1 fruit fly cellular context compared by ENCODE assay signal in genomic region chr3R:18018828-18019461, dm6.
TF ChIP-seq lines count a peak whose summit lies in the region.

TSS of gene DNaseII (plus strand) at chr3R:18019375.

TF ChIP-seq in whole organism, embryonic, 481 proteins besides CTCF, POLR2A, EP300 and RAD21 (continued from another document and continues in another):
- TF ChIP-seq chn (GFP tag; optimal IDR thresholded peaks at IDR 0.05; lab: Kevin White, UChicago): no peak
- peak; percentile 12 for TF ChIP-seq CG1647 (GFP tag; optimal IDR thresholded peaks at IDR 0.05; lab: Kevin White, UChicago)
- TF ChIP-seq CG11723 (GFP tag; optimal IDR thresholded peaks at IDR 0.05; lab: Kevin White, UChicago): no peak
- TF ChIP-seq CG11696 (GFP tag; IDR thresholded peaks at IDR 0.05; lab: Robert Waterston, UW): no peak
- TF ChIP-seq CG6765 (GFP tag; optimal IDR thresholded peaks at IDR 0.05; lab: Kevin White, UChicago): peak; percentile 10
- TF ChIP-seq CG4404 (GFP tag; IDR thresholded peaks at IDR 0.05; lab: Robert Waterston, UW): no peak
- TF ChIP-seq inv (GFP tag; IDR thresholded peaks at IDR 0.05; lab: Robert Waterston, UW; ENCODE audit: partially characterized antibody): no peak
- no peak for TF ChIP-seq tx (GFP tag; optimal IDR thresholded peaks at IDR 0.05; lab: Kevin White, UChicago)
- peak; percentile 58 for TF ChIP-seq Hmr (GFP tag; optimal IDR thresholded peaks at IDR 0.05; lab: Kevin White, UChicago)
- TF ChIP-seq pita (GFP tag; optimal IDR thresholded peaks at IDR 0.05; lab: Kevin White, UChicago): no peak
- no peak for TF ChIP-seq bcd (GFP tag; optimal IDR thresholded peaks at IDR 0.05; lab: Kevin White, UChicago)
- TF ChIP-seq CG33213 (GFP tag; optimal IDR thresholded peaks at IDR 0.05; lab: Kevin White, UChicago): no peak
- no peak for TF ChIP-seq crol (GFP tag; IDR thresholded peaks at IDR 0.05; lab: Robert Waterston, UW)
- TF ChIP-seq z (GFP tag; IDR thresholded peaks at IDR 0.05; lab: Robert Waterston, UW): peak; percentile 24; the same call in 1 of the 3 replicates
- peak; percentile 38 for TF ChIP-seq ind (GFP tag; optimal IDR thresholded peaks at IDR 0.05; lab: Kevin White, UChicago)
- no peak for TF ChIP-seq Gug (GFP tag; IDR thresholded peaks at IDR 0.05; lab: Robert Waterston, UW)
- TF ChIP-seq wek (GFP tag; optimal IDR thresholded peaks at IDR 0.05; lab: Kevin White, UChicago): no peak
- no peak for TF ChIP-seq CG8359 (GFP tag; optimal IDR thresholded peaks at IDR 0.05; lab: Kevin White, UChicago; ENCODE audit: borderline replicate concordance)
- no peak for TF ChIP-seq Kr (GFP tag; optimal IDR thresholded peaks at IDR 0.05; lab: Kevin White, UChicago)
- no peak for TF ChIP-seq CG18619 (GFP tag; optimal IDR thresholded peaks at IDR 0.05; lab: Kevin White, UChicago)
- TF ChIP-seq CG1603 (tag; optimal IDR thresholded peaks at IDR 0.05; lab: Kevin White, UChicago): peak; percentile 44
- no peak for TF ChIP-seq CG11398 (GFP tag; optimal IDR thresholded peaks at IDR 0.05; lab: Kevin White, UChicago)
- 0 out of 2 replicates have a peak, but pooled peaks have one; percentile 11 for TF ChIP-seq esg (GFP tag; conservative IDR thresholded peaks at IDR 0.05; lab: Robert Waterston, UW)
- no peak for TF ChIP-seq stwl (tag; optimal IDR thresholded peaks at IDR 0.05; lab: Kevin White, UChicago)
- no peak for TF ChIP-seq CG13287 (GFP tag; IDR thresholded peaks at IDR 0.05; lab: Robert Waterston, UW; ENCODE audit: partially characterized antibody)
- TF ChIP-seq CG7556 (GFP tag; optimal IDR thresholded peaks at IDR 0.05; lab: Kevin White, UChicago): no peak
- TF ChIP-seq pros (GFP tag; optimal IDR thresholded peaks at IDR 0.05; lab: Kevin White, UChicago): peak; percentile 17
- no peak for TF ChIP-seq CG7271 (tag; optimal IDR thresholded peaks at IDR 0.05; lab: Kevin White, UChicago)
- no peak for TF ChIP-seq Sox100B (GFP tag; optimal IDR thresholded peaks at IDR 0.05; lab: Kevin White, UChicago)
- TF ChIP-seq CG5245 (GFP tag; optimal IDR thresholded peaks at IDR 0.05; lab: Kevin White, UChicago): peak; percentile 5
- TF ChIP-seq CG11695 (GFP tag; IDR thresholded peaks at IDR 0.05; lab: Robert Waterston, UW): peak; percentile 54; the same call in 1 of the 3 replicates
- no peak for TF ChIP-seq CG8089 (GFP tag; optimal IDR thresholded peaks at IDR 0.05; lab: Kevin White, UChicago)
- peak; percentile 44 for TF ChIP-seq CG2712 (tag; optimal IDR thresholded peaks at IDR 0.05; lab: Kevin White, UChicago)
- no peak for TF ChIP-seq ttk (GFP tag; IDR thresholded peaks at IDR 0.05; lab: Robert Waterston, UW)
- TF ChIP-seq fd64A (GFP tag; optimal IDR thresholded peaks at IDR 0.05; lab: Kevin White, UChicago): no peak
- no peak for TF ChIP-seq oc (tag; optimal IDR thresholded peaks at IDR 0.05; lab: Kevin White, UChicago)
- TF ChIP-seq sqz (GFP tag; optimal IDR thresholded peaks at IDR 0.05; lab: Kevin White, UChicago): peak; percentile 2
- no peak for TF ChIP-seq toy (GFP tag; IDR thresholded peaks at IDR 0.05; lab: Robert Waterston, UW)
- no peak for TF ChIP-seq D (optimal IDR thresholded peaks at IDR 0.05; lab: Kevin White, UChicago)
- no peak for TF ChIP-seq D (GFP tag; optimal IDR thresholded peaks at IDR 0.05; lab: Kevin White, UChicago)
- TF ChIP-seq CG15601 (tag; optimal IDR thresholded peaks at IDR 0.05; lab: Kevin White, UChicago): no peak
- peak; percentile 22 to 27 for TF ChIP-seq dpn (GFP tag; optimal IDR thresholded peaks at IDR 0.05; lab: Kevin White, UChicago)
- TF ChIP-seq CG13624 (GFP tag; optimal IDR thresholded peaks at IDR 0.05; lab: Kevin White, UChicago): peak; percentile 14
- TF ChIP-seq jigr1 (GFP tag; IDR thresholded peaks at IDR 0.05; lab: Robert Waterston, UW): no peak
- no peak for TF ChIP-seq CG9215 (GFP tag; IDR thresholded peaks at IDR 0.05; lab: Robert Waterston, UW)
- TF ChIP-seq stc (GFP tag; IDR thresholded peaks at IDR 0.05; lab: Robert Waterston, UW): peak; percentile 75
- TF ChIP-seq B-H2 (GFP tag; optimal IDR thresholded peaks at IDR 0.05; lab: Kevin White, UChicago): no peak
- no peak for TF ChIP-seq Scr (GFP tag; IDR thresholded peaks at IDR 0.05; lab: Robert Waterston, UW; ENCODE audit: partially characterized antibody)
- no peak for TF ChIP-seq ash1 (GFP tag; optimal IDR thresholded peaks at IDR 0.05; lab: Kevin White, UChicago)
- TF ChIP-seq hbn (GFP tag; IDR thresholded peaks at IDR 0.05; lab: Robert Waterston, UW; ENCODE audit: partially characterized antibody): no peak
- no peak for TF ChIP-seq CG13894 (tag; optimal IDR thresholded peaks at IDR 0.05; lab: Kevin White, UChicago)
- TF ChIP-seq ro (GFP tag; IDR thresholded peaks at IDR 0.05; lab: Robert Waterston, UW): no peak
- peak; percentile 51 for TF ChIP-seq gem (tag; optimal IDR thresholded peaks at IDR 0.05; lab: Kevin White, UChicago)
- TF ChIP-seq CG14441 (GFP tag; IDR thresholded peaks at IDR 0.05; lab: Robert Waterston, UW): 0 out of 2 replicates have a peak, but pooled peaks have one; percentile 68
- no peak for TF ChIP-seq CG1832 (GFP tag; optimal IDR thresholded peaks at IDR 0.05; lab: Kevin White, UChicago)
- no peak for TF ChIP-seq bbx (GFP tag; IDR thresholded peaks at IDR 0.05; lab: Robert Waterston, UW; ENCODE audit: partially characterized antibody)
- no peak for TF ChIP-seq grn (GFP tag; optimal IDR thresholded peaks at IDR 0.05; lab: Kevin White, UChicago)
- no peak for TF ChIP-seq Taf1 (GFP tag; IDR thresholded peaks at IDR 0.05; lab: Robert Waterston, UW)
- TF ChIP-seq Meics (GFP tag; optimal IDR thresholded peaks at IDR 0.05; lab: Kevin White, UChicago): peak; percentile 53
- TF ChIP-seq tup (GFP tag; optimal IDR thresholded peaks at IDR 0.05; lab: Kevin White, UChicago): no peak
- TF ChIP-seq Xrp1 (GFP tag; IDR thresholded peaks at IDR 0.05; lab: Robert Waterston, UW): peak; percentile 55; the same call in 1 of the 2 replicates
- TF ChIP-seq nau (GFP tag; optimal IDR thresholded peaks at IDR 0.05; lab: Kevin White, UChicago): no peak
- no peak for TF ChIP-seq fu2 (GFP tag; optimal IDR thresholded peaks at IDR 0.05; lab: Kevin White, UChicago)
- peak; percentile 74 for TF ChIP-seq lab (GFP tag; optimal IDR thresholded peaks at IDR 0.05; lab: Kevin White, UChicago)
- no peak for TF ChIP-seq zen2 (GFP tag; IDR thresholded peaks at IDR 0.05; lab: Robert Waterston, UW; ENCODE audit: partially characterized antibody)
- no peak for TF ChIP-seq CG10321 (GFP tag; IDR thresholded peaks at IDR 0.05; lab: Robert Waterston, UW)
- TF ChIP-seq sd (tag; optimal IDR thresholded peaks at IDR 0.05; lab: Kevin White, UChicago): no peak
- TF ChIP-seq pzg (GFP tag; optimal IDR thresholded peaks at IDR 0.05; lab: Kevin White, UChicago): no peak
- no peak for TF ChIP-seq bsh (GFP tag; optimal IDR thresholded peaks at IDR 0.05; lab: Kevin White, UChicago)
- TF ChIP-seq Oli (tag; optimal IDR thresholded peaks at IDR 0.05; lab: Kevin White, UChicago): peak; percentile 3
- TF ChIP-seq sc (optimal IDR thresholded peaks at IDR 0.05; lab: Kevin White, UChicago): no peak
- TF ChIP-seq sc (GFP tag; optimal IDR thresholded peaks at IDR 0.05; lab: Kevin White, UChicago): no peak
- TF ChIP-seq CG10267 (tag; optimal IDR thresholded peaks at IDR 0.05; lab: Kevin White, UChicago): peak; percentile 1
- peak; percentile 61 for TF ChIP-seq CG18599 (GFP tag; optimal IDR thresholded peaks at IDR 0.05; lab: Kevin White, UChicago)
- TF ChIP-seq bowl (GFP tag; IDR thresholded peaks at IDR 0.05; lab: Robert Waterston, UW): no peak; the same call in 1 of the 2 replicates
- TF ChIP-seq onecut (GFP tag; IDR thresholded peaks at IDR 0.05; lab: Robert Waterston, UW): peak; percentile 41; the same call in 1 of the 2 replicates
- peak; percentile 28 for TF ChIP-seq fd3F (GFP tag; optimal IDR thresholded peaks at IDR 0.05; lab: Kevin White, UChicago)
- TF ChIP-seq danr (GFP tag; IDR thresholded peaks at IDR 0.05; lab: Robert Waterston, UW): no peak
- peak; percentile 43 for TF ChIP-seq CG7839 (tag; optimal IDR thresholded peaks at IDR 0.05; lab: Kevin White, UChicago)
- peak; percentile 9 for TF ChIP-seq CHES-1-like (GFP tag; optimal IDR thresholded peaks at IDR 0.05; lab: Kevin White, UChicago)
- no peak; the same call in 1 of the 2 replicates for TF ChIP-seq Drgx (GFP tag; IDR thresholded peaks at IDR 0.05; lab: Robert Waterston, UW)
- TF ChIP-seq CG2875 (GFP tag; optimal IDR thresholded peaks at IDR 0.05; lab: Kevin White, UChicago): no peak
- peak; percentile 48 for TF ChIP-seq CG17359 (tag; optimal IDR thresholded peaks at IDR 0.05; lab: Kevin White, UChicago)
- TF ChIP-seq CG7372 (GFP tag; IDR thresholded peaks at IDR 0.05; lab: Robert Waterston, UW): no peak
- TF ChIP-seq CG15269 (tag; optimal IDR thresholded peaks at IDR 0.05; lab: Kevin White, UChicago): peak; percentile 58
- peak; percentile 76 for TF ChIP-seq CG10366 (GFP tag; IDR thresholded peaks at IDR 0.05; lab: Robert Waterston, UW)
- peak; percentile 42 for TF ChIP-seq tap (tag; optimal IDR thresholded peaks at IDR 0.05; lab: Kevin White, UChicago)
- no peak for TF ChIP-seq CG1602 (GFP tag; optimal IDR thresholded peaks at IDR 0.05; lab: Kevin White, UChicago)
- peak; percentile 48; the same call in 1 of the 2 replicates for TF ChIP-seq CG14014 (GFP tag; IDR thresholded peaks at IDR 0.05; lab: Robert Waterston, UW)
- peak; percentile 73 for TF ChIP-seq Atf6 (GFP tag; IDR thresholded peaks at IDR 0.05; lab: Robert Waterston, UW)
- TF ChIP-seq HLH3B (GFP tag; IDR thresholded peaks at IDR 0.05; lab: Robert Waterston, UW): no peak
- TF ChIP-seq Blimp-1 (GFP tag; optimal IDR thresholded peaks at IDR 0.05; lab: Kevin White, UChicago): no peak
- no peak for TF ChIP-seq Fer2 (tag; optimal IDR thresholded peaks at IDR 0.05; lab: Kevin White, UChicago)
- TF ChIP-seq Nf-YB (GFP tag; optimal IDR thresholded peaks at IDR 0.05; lab: Kevin White, UChicago): peak; percentile 20
- no peak for TF ChIP-seq Doc3 (GFP tag; IDR thresholded peaks at IDR 0.05; lab: Robert Waterston, UW; ENCODE audit: partially characterized antibody)
- TF ChIP-seq CG17568 (GFP tag; optimal IDR thresholded peaks at IDR 0.05; lab: Kevin White, UChicago): peak; percentile 44
- TF ChIP-seq CG14710 (tag; optimal IDR thresholded peaks at IDR 0.05; lab: Kevin White, UChicago): peak; percentile 14
- TF ChIP-seq CG11247 (GFP tag; IDR thresholded peaks at IDR 0.05; lab: Robert Waterston, UW): no peak
- TF ChIP-seq peb (GFP tag; IDR thresholded peaks at IDR 0.05; lab: Robert Waterston, UW): no peak
- TF ChIP-seq D19A (tag; optimal IDR thresholded peaks at IDR 0.05; lab: Kevin White, UChicago): peak; percentile 90
- TF ChIP-seq CG11504 (tag; optimal IDR thresholded peaks at IDR 0.05; lab: Kevin White, UChicago): peak; percentile 56
- TF ChIP-seq Antp (GFP tag; optimal IDR thresholded peaks at IDR 0.05; lab: Kevin White, UChicago): no peak
- TF ChIP-seq H15 (GFP tag; IDR thresholded peaks at IDR 0.05; lab: Robert Waterston, UW): no peak
- no peak for TF ChIP-seq MESR4 (GFP tag; optimal IDR thresholded peaks at IDR 0.05; lab: Kevin White, UChicago)
- TF ChIP-seq Opbp (GFP tag; IDR thresholded peaks at IDR 0.05; lab: Robert Waterston, UW; ENCODE audit: partially characterized antibody): no peak
- TF ChIP-seq Vsx1 (GFP tag; optimal IDR thresholded peaks at IDR 0.05; lab: Kevin White, UChicago): no peak
- TF ChIP-seq NFAT (GFP tag; IDR thresholded peaks at IDR 0.05; lab: Robert Waterston, UW): no peak
- TF ChIP-seq CG9609 (GFP tag; optimal IDR thresholded peaks at IDR 0.05; lab: Kevin White, UChicago): no peak
- no peak for TF ChIP-seq dan (GFP tag; IDR thresholded peaks at IDR 0.05; lab: Robert Waterston, UW)
- TF ChIP-seq lilli (GFP tag; optimal IDR thresholded peaks at IDR 0.05; lab: Kevin White, UChicago): peak; percentile 32
- TF ChIP-seq Hand (GFP tag; optimal IDR thresholded peaks at IDR 0.05; lab: Kevin White, UChicago): peak; percentile 31
- TF ChIP-seq schlank (tag; optimal IDR thresholded peaks at IDR 0.05; lab: Kevin White, UChicago): peak; percentile 1
- TF ChIP-seq nmo (GFP tag; optimal IDR thresholded peaks at IDR 0.05; lab: Kevin White, UChicago): no peak
- no peak for TF ChIP-seq Awh (GFP tag; IDR thresholded peaks at IDR 0.05; lab: Robert Waterston, UW)
- no peak for TF ChIP-seq sens (GFP tag; lab: Kevin White, UChicago)
- TF ChIP-seq eyg (GFP tag; optimal IDR thresholded peaks at IDR 0.05; lab: Kevin White, UChicago): no peak
- TF ChIP-seq Stat92E (GFP tag; optimal IDR thresholded peaks at IDR 0.05; lab: Kevin White, UChicago): no peak
- TF ChIP-seq Eip74EF (GFP tag; optimal IDR thresholded peaks at IDR 0.05; lab: Kevin White, UChicago): no peak
- TF ChIP-seq CG6654 (GFP tag; optimal IDR thresholded peaks at IDR 0.05; lab: Kevin White, UChicago): no peak
- TF ChIP-seq HHEX (GFP tag; optimal IDR thresholded peaks at IDR 0.05; lab: Kevin White, UChicago): peak; percentile 41
- peak; percentile 53 for TF ChIP-seq Sox102F (GFP tag; optimal IDR thresholded peaks at IDR 0.05; lab: Kevin White, UChicago)
- TF ChIP-seq CG15479 (GFP tag; optimal IDR thresholded peaks at IDR 0.05; lab: Kevin White, UChicago): peak; percentile 85
- no peak for TF ChIP-seq Dip2 (GFP tag; IDR thresholded peaks at IDR 0.05; lab: Robert Waterston, UW)
- TF ChIP-seq CG4617 (GFP tag; optimal IDR thresholded peaks at IDR 0.05; lab: Kevin White, UChicago; ENCODE audit: borderline replicate concordance): no peak
- peak; percentile 38 for TF ChIP-seq CG30403 (GFP tag; optimal IDR thresholded peaks at IDR 0.05; lab: Kevin White, UChicago)
- no peak for TF ChIP-seq Gsc (GFP tag; IDR thresholded peaks at IDR 0.05; lab: Robert Waterston, UW)
- peak in 1 of 2 experiments; percentile 71 for TF ChIP-seq Hr78 (GFP tag; optimal IDR thresholded peaks at IDR 0.05; lab: Kevin White, UChicago)
- TF ChIP-seq Side (GFP tag; optimal IDR thresholded peaks at IDR 0.05; lab: Kevin White, UChicago): peak; percentile 24
- TF ChIP-seq bab2 (GFP tag; optimal IDR thresholded peaks at IDR 0.05; lab: Kevin White, UChicago): no peak
- TF ChIP-seq Myb (GFP tag; optimal IDR thresholded peaks at IDR 0.05; lab: Kevin White, UChicago): no peak
- no peak for TF ChIP-seq gsb (GFP tag; IDR thresholded peaks at IDR 0.05; lab: Robert Waterston, UW)
- TF ChIP-seq her (GFP tag; optimal IDR thresholded peaks at IDR 0.05; lab: Kevin White, UChicago): peak; percentile 44
- TF ChIP-seq Jarid2 (GFP tag; optimal IDR thresholded peaks at IDR 0.05; lab: Kevin White, UChicago): no peak
- TF ChIP-seq rib (GFP tag; IDR thresholded peaks at IDR 0.05; lab: Robert Waterston, UW): no peak
- TF ChIP-seq Bteb2 (GFP tag; optimal IDR thresholded peaks at IDR 0.05; lab: Kevin White, UChicago): no peak
- peak; percentile 41 for TF ChIP-seq PHDP (tag; optimal IDR thresholded peaks at IDR 0.05; lab: Kevin White, UChicago)
